Fruit fly (Drosophila melanogaster) whole organism, larva: Measurements from ENCODE around the gene Zip71B.
A peak's percentile ranks its signal among the peaks of the same experiment; 100 is the strongest.

Source experiments
- noc ChIP-seq: fragments of 200-800 bp; sonication (Bioruptor generic); optimal IDR thresholded peaks from 3 replicates; lab custom pipeline; 2019; ENCODE audit warnings: missing biosample characterization, mild to moderate bottlenecking, missing genetic modification characterization, moderate library complexity

The Zip71B gene

dm6 chr3L:15011638-15012335 is 19.7 kb downstream of the Zip71B start:
- TF ChIP-seq noc, result peak; percentile 74

DNA sequence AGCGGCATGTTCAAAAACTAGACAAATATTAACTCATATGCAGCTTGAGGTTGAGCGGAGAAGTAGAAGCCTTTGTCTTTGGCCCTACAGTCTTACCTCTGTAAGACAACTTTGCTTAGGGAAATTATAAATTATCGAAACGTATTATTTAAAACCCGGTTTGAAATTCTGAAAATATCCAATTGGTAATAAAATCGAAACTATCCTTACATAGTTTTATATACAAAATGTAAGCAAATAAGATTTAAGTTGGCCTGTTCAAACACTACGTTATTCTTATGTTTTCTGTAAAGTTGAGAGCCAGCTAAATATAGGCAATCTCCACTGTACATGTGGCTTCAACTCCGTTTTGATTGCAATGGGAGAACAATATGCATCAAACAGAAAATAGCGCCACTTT is 21.2 kb downstream of the Zip71B start:
- TF ChIP-seq noc, result no peak

dm6 chr3L:15013957-15014692 is 22.0 kb downstream of the Zip71B start, which contains the start of gene Reck:
Reck (minus strand) TSS chr3L:15014062.
- TF ChIP-seq noc, result no peak

DNA sequence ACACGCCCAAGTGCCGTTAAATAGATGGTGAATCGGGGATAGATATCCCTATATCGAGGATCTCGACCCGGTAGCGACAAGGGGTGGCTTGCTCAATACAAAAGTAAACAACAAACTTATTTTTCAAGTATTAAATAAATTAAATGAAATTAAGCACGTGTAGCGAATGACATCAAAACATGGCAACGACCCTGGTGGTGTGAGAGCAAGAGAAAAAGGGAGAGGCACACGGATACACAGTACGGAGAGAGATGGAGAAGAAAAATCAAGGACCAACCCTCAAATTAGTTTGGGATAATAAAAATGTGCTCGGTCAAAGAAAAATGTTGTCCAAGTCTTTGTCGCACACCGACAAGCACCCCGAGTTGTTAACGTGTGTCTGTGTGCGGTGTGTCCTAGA is 28.9 kb downstream of the Zip71B start:
- TF ChIP-seq noc, result no peak

dm6 chr3L:15023192-15023591 is 31.1 kb downstream of the Zip71B start, which contains the start of gene CG32148:
CG32148 (plus strand) TSS chr3L:15023492.
- no peak for TF ChIP-seq noc

DNA sequence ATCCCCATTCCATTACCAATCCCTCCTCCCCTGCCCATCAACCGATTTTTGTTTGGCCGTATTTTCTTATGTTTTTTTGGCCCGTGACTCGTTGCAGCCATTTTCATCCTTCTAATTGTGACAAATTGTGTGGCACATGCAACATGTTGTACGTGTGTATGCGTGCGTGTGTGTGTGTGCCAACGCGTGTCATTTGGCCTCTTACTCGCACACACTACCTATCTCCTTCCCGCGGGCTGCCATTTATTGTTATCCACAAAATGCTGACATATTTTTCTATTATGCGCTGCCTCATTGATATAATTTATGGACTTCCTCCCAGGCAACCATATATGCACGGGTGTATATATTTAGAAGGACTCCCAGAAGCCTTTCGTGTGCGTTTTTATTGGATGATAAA is 39.7 kb downstream of the Zip71B start:
- no peak for TF ChIP-seq noc

dm6 chr3L:15034061-15034713 is 42.1 kb downstream of the Zip71B start:
- no peak for TF ChIP-seq noc

DNA sequence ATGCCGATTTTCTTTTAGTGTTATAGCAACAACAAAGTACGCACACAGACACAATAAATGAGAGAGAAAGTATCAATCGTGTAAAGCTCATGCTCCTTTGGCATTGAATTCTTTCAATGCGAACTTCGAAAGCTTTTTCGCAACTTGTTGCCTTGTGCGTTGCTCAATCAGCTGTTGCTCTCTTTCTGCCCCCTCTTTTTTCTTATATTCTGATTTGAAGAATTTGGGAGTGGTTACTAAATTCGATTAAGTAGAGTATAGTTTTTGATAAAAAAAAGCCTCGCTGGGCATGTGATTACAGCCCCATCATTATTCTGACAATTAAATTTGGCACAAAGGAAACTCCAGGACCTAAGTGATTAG is 42.6 kb downstream of the Zip71B start:
- TF ChIP-seq noc, result no peak

DNA sequence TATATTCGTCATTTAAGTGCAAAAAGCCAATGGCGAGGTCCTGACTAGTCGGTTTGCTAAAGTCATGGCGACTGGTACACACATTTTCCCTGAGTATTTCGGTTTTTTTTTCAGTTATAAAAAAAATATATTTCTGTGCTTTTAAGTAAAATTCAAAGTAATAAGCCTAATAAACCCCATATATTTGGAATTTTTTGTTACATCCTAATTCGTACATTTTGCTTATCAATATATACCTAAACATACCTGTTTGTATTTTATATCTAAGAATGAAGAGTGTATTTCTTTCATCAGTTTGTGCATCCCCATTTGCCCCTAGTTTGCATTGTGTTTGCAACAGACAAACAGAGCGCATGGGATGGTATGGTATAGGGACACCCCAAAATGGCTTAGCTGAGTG is 43.5 kb downstream of the Zip71B start:
- no peak for TF ChIP-seq noc

dm6 chr3L:15039510-15039909 is 47.4 kb downstream of the Zip71B start:
- no peak for TF ChIP-seq noc

DNA sequence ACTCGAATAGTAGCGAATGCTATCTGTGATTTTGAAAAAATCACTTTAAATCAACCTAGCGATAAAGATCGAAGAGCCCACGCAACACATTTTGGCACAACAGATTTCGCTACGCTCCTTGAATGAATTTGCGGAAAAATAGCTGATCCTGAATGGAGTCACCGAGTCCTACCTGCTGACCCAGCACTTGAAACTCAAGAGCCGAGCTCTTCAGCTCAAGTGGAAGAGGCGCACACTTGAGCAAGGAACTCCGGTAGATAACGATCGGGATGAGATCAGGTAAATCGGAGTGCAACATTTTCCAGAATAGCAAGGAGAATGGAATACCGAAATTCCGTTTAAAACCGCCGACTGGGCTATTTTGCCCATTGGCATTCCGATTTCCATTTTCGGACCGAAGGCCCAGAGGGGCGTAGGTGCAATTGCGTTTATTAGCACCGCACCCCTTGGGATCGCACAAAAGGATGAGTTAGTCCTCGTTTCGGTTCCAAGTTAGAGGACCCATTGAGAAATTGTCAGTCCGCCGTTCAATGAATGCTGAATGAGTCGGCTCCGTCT is 48.3 kb downstream of the Zip71B start:
- TF ChIP-seq noc, result no peak

DNA sequence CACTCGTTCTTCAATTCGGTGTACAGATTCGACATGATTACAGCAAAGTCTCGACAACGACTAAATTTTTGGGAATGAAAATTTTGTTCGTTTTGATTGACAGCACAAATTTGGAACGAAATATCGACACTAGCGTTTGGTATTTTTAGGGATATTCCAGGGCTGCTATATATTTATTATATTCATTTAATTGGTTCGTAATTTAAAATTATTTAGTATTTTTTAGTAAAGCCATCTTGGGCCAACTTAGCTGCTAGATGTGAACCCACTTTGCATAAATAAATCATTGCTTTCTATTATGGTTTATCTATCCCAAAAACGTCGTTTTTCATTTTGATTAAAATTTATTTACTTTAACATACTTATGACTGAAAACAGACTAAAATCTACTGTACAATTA is 50.4 kb downstream of the Zip71B start, which contains the start of gene Rpn12R:
Rpn12R (minus strand) TSS at position 101 of the 400 bp plus-strand sequence.
- no peak for TF ChIP-seq noc

- no peak for TF ChIP-seq noc
Measured at dm6 chr3L:15043465-15043864, 51.4 kb downstream of the Zip71B start.

DNA sequence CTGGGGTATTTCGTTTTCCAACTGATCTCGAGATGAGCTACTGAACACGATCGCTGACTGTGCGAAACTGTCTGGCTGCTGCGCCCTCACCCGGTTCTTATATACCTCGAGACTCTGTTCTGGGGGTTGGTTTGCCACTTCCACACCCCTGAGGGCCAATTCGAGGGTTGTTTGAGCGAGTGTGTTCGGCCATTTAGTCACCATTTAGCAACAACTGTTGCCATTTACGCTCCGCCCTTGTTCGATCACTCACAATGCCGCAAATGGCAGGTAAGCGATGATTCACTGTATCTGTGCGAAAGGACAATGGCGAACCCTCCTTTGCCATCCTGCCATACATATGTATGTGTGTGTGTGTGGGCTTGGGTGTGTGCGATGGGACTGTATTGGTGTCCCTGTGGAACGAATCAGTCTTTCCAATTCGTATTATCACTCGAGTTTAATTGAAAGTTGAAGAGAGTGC is 51.8 kb downstream of the Zip71B start, which contains the start of gene ind:
ind (minus strand) TSS at position 51 of the 463 bp plus-strand sequence.
- no peak for TF ChIP-seq noc

dm6 chr3L:15045114-15045513 is 53.0 kb downstream of the Zip71B start:
- no peak for TF ChIP-seq noc
